Fruit fly (Drosophila melanogaster) whole organism, embryonic: Measurements from ENCODE around the gene Dus1.

ENCODE experiments used
- Atf-2 ChIP-seq: fragments of 200-800 bp; sonication (Bioruptor generic); optimal IDR thresholded peaks from 2 replicates; lab custom pipeline; 2016; ENCODE audit warnings: missing biosample characterization, missing genetic modification characterization
- Awh ChIP-seq: fragments of 200-800 bp; sonication (Bioruptor generic); IDR thresholded peaks from 2 replicates; pipeline ENCODE4, ENCODE4 v1.3.6; 2022; ENCODE audit warnings: missing biosample characterization, missing genetic modification characterization
- Bdp1 ChIP-seq: fragments of 200-800 bp; sonication (Bioruptor generic); optimal IDR thresholded peaks from 3 replicates; lab custom pipeline; 2016; ENCODE audit warnings: missing biosample characterization, missing genetic modification characterization
- CG11093 ChIP-seq: fragments of 200-800 bp; sonication (Bioruptor generic); IDR thresholded peaks from 3 replicates; pipeline ENCODE4 v1.3.6; 2022; ENCODE audit warnings: missing biosample characterization, missing genetic modification characterization
- CG1233 ChIP-seq: fragments of 200-800 bp; sonication (Bioruptor generic); optimal IDR thresholded peaks from 4 replicates; lab custom pipeline; 2018; ENCODE audit warnings: missing biosample characterization, mild to moderate bottlenecking, missing genetic modification characterization
- CG13775 ChIP-seq: fragments of 200-800 bp; sonication (Bioruptor generic); optimal IDR thresholded peaks from 3 replicates; lab custom pipeline; 2017; ENCODE audit warnings: missing biosample characterization, mild to moderate bottlenecking, missing genetic modification characterization
- CG13894 ChIP-seq: fragments of 200-800 bp; sonication (Bioruptor generic); optimal IDR thresholded peaks from 3 replicates; lab custom pipeline; 2018; ENCODE audit warnings: missing biosample characterization, mild to moderate bottlenecking, missing genetic modification characterization, moderate library complexity
- CG15073 ChIP-seq: fragments of 200-800 bp; sonication (Bioruptor generic); optimal IDR thresholded peaks from 2 replicates; lab custom pipeline; 2016; ENCODE audit warnings: missing biosample characterization, missing genetic modification characterization
- CG15514 ChIP-seq: fragments of 200-800 bp; sonication (Bioruptor generic); optimal IDR thresholded peaks from 3 replicates; lab custom pipeline; 2017; ENCODE audit warnings: missing biosample characterization, missing genetic modification characterization, mild to moderate bottlenecking, moderate library complexity, missing genetic modification reagents
- CG17186 ChIP-seq: fragments of 200-800 bp; sonication (Bioruptor generic); optimal IDR thresholded peaks from 3 replicates; lab custom pipeline; 2017; ENCODE audit warnings: missing biosample characterization, missing genetic modification reagents, missing genetic modification characterization
- CG17912 ChIP-seq: fragments of 200-800 bp; sonication (Bioruptor generic); optimal IDR thresholded peaks from 2 replicates; lab custom pipeline; 2018; ENCODE audit warnings: missing biosample characterization, mild to moderate bottlenecking, missing genetic modification characterization
- CG18764 ChIP-seq: fragments of 200-800 bp; sonication (Bioruptor generic); optimal IDR thresholded peaks from 3 replicates; lab custom pipeline; 2016; ENCODE audit warnings: missing biosample characterization, missing genetic modification characterization
- CG31388 ChIP-seq: fragments of 200-800 bp; sonication (Bioruptor generic); optimal IDR thresholded peaks from 2 replicates; lab custom pipeline; 2016; ENCODE audit warnings: missing biosample characterization, missing genetic modification characterization
- CG31441 ChIP-seq: fragments of 200-800 bp; sonication (Bioruptor generic); IDR thresholded peaks from 2 replicates; pipeline ENCODE4 v1.3.6; 2022; ENCODE audit warnings: missing biosample characterization, missing genetic modification characterization
- CG4707 ChIP-seq: fragments of 200-800 bp; sonication (Bioruptor generic); optimal IDR thresholded peaks from 2 replicates; lab custom pipeline; 2018; ENCODE audit warnings: missing biosample characterization, mild to moderate bottlenecking, missing genetic modification characterization, moderate library complexity
- CG5180 ChIP-seq: fragments of 200-800 bp; sonication (Bioruptor generic); optimal IDR thresholded peaks from 3 replicates; lab custom pipeline; 2017; ENCODE audit warnings: missing biosample characterization, missing genetic modification characterization, mild to moderate bottlenecking, moderate library complexity, missing genetic modification reagents
- CG5245 ChIP-seq: fragments of 200-800 bp; sonication (Bioruptor generic); optimal IDR thresholded peaks from 3 replicates; lab custom pipeline; 2016; ENCODE audit warnings: missing biosample characterization, missing genetic modification characterization
- CG9215 ChIP-seq: fragments of 200-800 bp; sonication (Bioruptor generic); IDR thresholded peaks from 2 replicates; pipeline ENCODE4 v1.3.6; 2022; ENCODE audit warnings: missing biosample characterization, missing genetic modification characterization
- CG9932 ChIP-seq: fragments of 200-800 bp; sonication (Bioruptor generic); IDR thresholded peaks from 2 replicates; pipeline ENCODE4 v1.3.6; 2022; ENCODE audit warnings: missing biosample characterization, missing genetic modification characterization
- D ChIP-seq, 2 experiments: fragments of 200-800 bp in 1 of 2; fragments of >200 bp in 1 of 2; sonication (Bioruptor generic) in 1 of 2; optimal IDR thresholded peaks; 2 replicates in 1 of 2; 3 replicates in 1 of 2; lab custom pipeline; 2017; ENCODE audit warnings: mild to moderate bottlenecking in 1 of 2, missing biosample characterization in 1 of 2, missing genetic modification characterization in 1 of 2, missing genetic modification reagents in 1 of 2
- Dfd ChIP-seq, 2 experiments: fragments of >200 bp; optimal IDR thresholded peaks; 2 replicates each; lab custom pipeline; 2017; ENCODE audit warnings: missing biosample characterization in 2 of 2, missing genetic modification characterization in 2 of 2
- HHEX ChIP-seq: fragments of 200-800 bp; sonication (Bioruptor generic); optimal IDR thresholded peaks from 3 replicates; lab custom pipeline; 2017; ENCODE audit warnings: missing biosample characterization, mild to moderate bottlenecking, missing genetic modification characterization, missing genetic modification reagents
- HLH4C ChIP-seq: fragments of 200-800 bp; sonication (Bioruptor generic); IDR thresholded peaks from 3 replicates; pipeline ENCODE4 v1.3.6; 2022; ENCODE audit warnings: missing biosample characterization, missing genetic modification characterization; ENCODE audit not compliant: partially characterized antibody
- Hand ChIP-seq: fragments of 200-800 bp; sonication (Bioruptor generic); optimal IDR thresholded peaks from 2 replicates; lab custom pipeline; 2017; ENCODE audit warnings: mild to moderate bottlenecking, missing biosample characterization, missing genetic modification reagents, missing genetic modification characterization
- Hr51 ChIP-seq, 2 experiments: fragments of 200-800 bp; sonication (Bioruptor generic); optimal IDR thresholded peaks; 2 replicates in 1 of 2; 3 replicates in 1 of 2; lab custom pipeline; 2016 to 2018; ENCODE audit warnings: missing biosample characterization in 2 of 2, missing genetic modification characterization in 2 of 2, mild to moderate bottlenecking in 1 of 2, moderate library complexity in 1 of 2
- Med ChIP-seq: fragments of 200-800 bp; sonication (Bioruptor generic); peaks from one replicate; lab custom pipeline; 2016; ENCODE audit warnings: missing biosample characterization, missing genetic modification characterization, mild to moderate bottlenecking, inconsistent platforms, moderate library complexity
- NC2β ChIP-seq: fragments of 200-800 bp; sonication (Bioruptor generic); optimal IDR thresholded peaks from 2 replicates; lab custom pipeline; 2016; ENCODE audit warnings: missing biosample characterization, missing genetic modification characterization
- NFAT ChIP-seq: fragments of 200-800 bp; sonication (Bioruptor generic); IDR thresholded peaks from 2 replicates; pipeline ENCODE4 v1.3.6; 2022; ENCODE audit warnings: missing biosample characterization, missing genetic modification characterization
- NK7.1 ChIP-seq: fragments of 200-800 bp; sonication (Bioruptor generic); optimal IDR thresholded peaks from 3 replicates; lab custom pipeline; 2016; ENCODE audit warnings: missing biosample characterization, missing genetic modification characterization
- Stat92E ChIP-seq, 3 experiments: fragments of >200 bp in 2 of 3; fragments of 200-800 bp in 1 of 3; sonication (Bioruptor generic) in 1 of 3; optimal IDR thresholded peaks; 2 replicates each; lab custom pipeline; 2017 to 2019; ENCODE audit warnings: missing biosample characterization in 3 of 3, missing genetic modification characterization in 3 of 3, mild to moderate bottlenecking in 1 of 3, moderate library complexity in 1 of 3
- Tbp ChIP-seq: fragments of >200 bp; optimal IDR thresholded peaks from 2 replicates; lab custom pipeline; 2018; ENCODE audit warnings: missing biosample characterization, missing genetic modification characterization
- abd-A ChIP-seq: fragments of 200-800 bp; sonication (Bioruptor generic); optimal IDR thresholded peaks from 3 replicates; lab custom pipeline; 2019; ENCODE audit warnings: missing biosample characterization, mild to moderate bottlenecking, missing genetic modification characterization, moderate library complexity
- corto ChIP-seq: fragments of 200-800 bp; sonication (Bioruptor generic); optimal IDR thresholded peaks from 2 replicates; lab custom pipeline; 2016; ENCODE audit warnings: missing biosample characterization, mild to moderate bottlenecking, missing genetic modification characterization, moderate library complexity
- crol ChIP-seq: fragments of 200-800 bp; sonication (Bioruptor generic); IDR thresholded peaks from 2 replicates; pipeline ENCODE4 v1.3.6; 2022; ENCODE audit warnings: missing biosample characterization, missing genetic modification characterization
- dan ChIP-seq: fragments of 200-800 bp; sonication (Bioruptor generic); IDR thresholded peaks from 2 replicates; pipeline ENCODE4 v1.3.6; 2022; ENCODE audit warnings: missing biosample characterization, missing genetic modification characterization
- fru ChIP-seq: fragments of >200 bp; optimal IDR thresholded peaks from 2 replicates; lab custom pipeline; 2017
- gce ChIP-seq: fragments of 200-800 bp; sonication (Bioruptor generic); IDR thresholded peaks from 3 replicates; pipeline ENCODE4 v1.3.6; 2022; ENCODE audit warnings: missing biosample characterization, missing genetic modification characterization
- gsb-n ChIP-seq: fragments of 200-800 bp; sonication (Bioruptor generic); optimal IDR thresholded peaks from 3 replicates; lab custom pipeline; 2018; ENCODE audit warnings: missing biosample characterization, mild to moderate bottlenecking, missing genetic modification characterization
- ken ChIP-seq: fragments of 200-800 bp; sonication (Bioruptor generic); IDR thresholded peaks from 3 replicates; pipeline ENCODE4 v1.3.6; 2022; ENCODE audit warnings: missing biosample characterization, missing genetic modification characterization
- kni ChIP-seq: fragments of 200-800 bp; sonication (Bioruptor generic); optimal IDR thresholded peaks from 3 replicates; lab custom pipeline; 2017; ENCODE audit warnings: mild to moderate bottlenecking, missing biosample characterization, missing genetic modification reagents, missing genetic modification characterization
- lola ChIP-seq, 3 experiments: fragments of >200 bp in 2 of 3; fragments of 200-800 bp in 1 of 3; sonication (Bioruptor generic) in 1 of 3; optimal IDR thresholded peaks; 2 replicates each; lab custom pipeline; 2017 to 2019; ENCODE audit warnings: missing biosample characterization in 3 of 3, missing genetic modification characterization in 3 of 3, mild to moderate bottlenecking in 1 of 3, moderate library complexity in 1 of 3
- onecut ChIP-seq: fragments of 200-800 bp; sonication (Bioruptor generic); IDR thresholded peaks from 2 replicates; pipeline ENCODE4 v1.3.6; 2022; ENCODE audit warnings: missing biosample characterization, missing genetic modification characterization
- sd ChIP-seq: fragments of 200-800 bp; sonication (Bioruptor generic); optimal IDR thresholded peaks from 3 replicates; lab custom pipeline; 2018; ENCODE audit warnings: missing biosample characterization, mild to moderate bottlenecking, missing genetic modification characterization, moderate library complexity
- sob ChIP-seq: fragments of 200-800 bp; sonication (Bioruptor generic); IDR thresholded peaks from 2 replicates; pipeline ENCODE4 v1.3.6; 2022; ENCODE audit warnings: missing biosample characterization, missing genetic modification characterization
- tll ChIP-seq, 2 experiments: fragments of 200-800 bp in 1 of 2; fragments of >200 bp in 1 of 2; sonication (Bioruptor generic) in 1 of 2; optimal IDR thresholded peaks; 2 replicates each; lab custom pipeline; 2017 to 2019; ENCODE audit warnings: missing biosample characterization in 2 of 2, missing genetic modification characterization in 2 of 2, mild to moderate bottlenecking in 1 of 2, moderate library complexity in 1 of 2
- toy ChIP-seq: fragments of 200-800 bp; sonication (Bioruptor generic); IDR thresholded peaks from 2 replicates; pipeline ENCODE4 v1.3.6; 2022; ENCODE audit warnings: missing biosample characterization, missing genetic modification characterization
- ttk ChIP-seq: fragments of 200-800 bp; sonication (Bioruptor generic); IDR thresholded peaks from 2 replicates; pipeline ENCODE4 v2.1.2; 2022; ENCODE audit warnings: missing biosample characterization, missing genetic modification characterization
- unc-4 ChIP-seq: fragments of 200-800 bp; sonication (Bioruptor generic); IDR thresholded peaks from 2 replicates; pipeline ENCODE4 v1.3.6; 2022; ENCODE audit warnings: missing biosample characterization, missing genetic modification characterization; ENCODE audit not compliant: partially characterized antibody
- usp ChIP-seq: fragments of >200 bp; optimal IDR thresholded peaks from 2 replicates; lab custom pipeline; 2017; ENCODE audit warnings: missing biosample characterization, missing genetic modification characterization
- wdn ChIP-seq: fragments of 200-800 bp; sonication (Bioruptor generic); IDR thresholded peaks from 2 replicates; pipeline ENCODE4 v1.3.6; 2022; ENCODE audit warnings: missing biosample characterization, missing genetic modification characterization

Gene Dus1

dm6 chr2L:309812-310431 lies 38.4 kb upstream of the Dus1 start (continued):
- TF ChIP-seq CG13894 (tag; lab: Kevin White, UChicago): peak; percentile 57
- TF ChIP-seq fru (lab: Kevin White, UChicago): no peak
- TF ChIP-seq Tbp (GFP tag; lab: Kevin White, UChicago): no peak
- TF ChIP-seq CG1233: no peak
- no peak for TF ChIP-seq CG18764 (GFP tag; lab: Kevin White, UChicago)
- TF ChIP-seq tll (GFP tag; optimal IDR thresholded peaks at IDR 0.05; lab: Kevin White, UChicago): no peak
- no peak for TF ChIP-seq HHEX (GFP tag; lab: Kevin White, UChicago)
- peak; percentile 22 for TF ChIP-seq CG15514
- no peak for TF ChIP-seq CG17912 (GFP tag; lab: Kevin White, UChicago)
- peak; percentile 29; the same call in 1 of the 2 replicates for TF ChIP-seq sob (GFP tag; lab: Robert Waterston, UW)
- TF ChIP-seq abd-A: peak; percentile 61
- TF ChIP-seq CG9932 (GFP tag; lab: Robert Waterston, UW): no peak
- TF ChIP-seq wdn (GFP tag; lab: Robert Waterston, UW): no peak
- TF ChIP-seq CG5180 (GFP tag; lab: Kevin White, UChicago): no peak
- TF ChIP-seq sd: peak; percentile 33
- no peak for TF ChIP-seq CG9215 (GFP tag; lab: Robert Waterston, UW)
- no peak for TF ChIP-seq CG4707 (GFP tag; lab: Kevin White, UChicago)
- TF ChIP-seq NC2β (GFP tag; lab: Kevin White, UChicago): no peak
- no peak for TF ChIP-seq HLH4C (GFP tag; lab: Robert Waterston, UW)
- TF ChIP-seq NFAT (GFP tag; lab: Robert Waterston, UW): peak; percentile 5; the same call in 1 of the 2 replicates
- TF ChIP-seq Awh (GFP tag; lab: Robert Waterston, UW): no peak
- TF ChIP-seq toy (GFP tag; lab: Robert Waterston, UW): no peak
- no peak for TF ChIP-seq CG31388 (GFP tag; lab: Kevin White, UChicago)
- no peak for TF ChIP-seq ken (GFP tag; lab: Robert Waterston, UW)
- no peak for TF ChIP-seq CG5245
- TF ChIP-seq D (optimal IDR thresholded peaks at IDR 0.05; lab: Kevin White, UChicago): no peak
- no peak for TF ChIP-seq D (GFP tag; optimal IDR thresholded peaks at IDR 0.05; lab: Kevin White, UChicago)
- TF ChIP-seq gsb-n (tag; lab: Kevin White, UChicago): no peak
- no peak for TF ChIP-seq dan (GFP tag; lab: Robert Waterston, UW)
- TF ChIP-seq Bdp1 (GFP tag; lab: Kevin White, UChicago): no peak
- no peak for TF ChIP-seq CG15073 (GFP tag; lab: Kevin White, UChicago)
- TF ChIP-seq Hand (GFP tag; lab: Kevin White, UChicago): no peak
- no peak for TF ChIP-seq Dfd (GFP tag; optimal IDR thresholded peaks at IDR 0.05; lab: Kevin White, UChicago)
- TF ChIP-seq corto (GFP tag; lab: Kevin White, UChicago): no peak
- TF ChIP-seq onecut: no peak
- TF ChIP-seq lola (GFP tag; optimal IDR thresholded peaks at IDR 0.05; lab: Kevin White, UChicago): no peak
- TF ChIP-seq NK7.1 (GFP tag; lab: Kevin White, UChicago): no peak
- no peak for TF ChIP-seq kni (GFP tag; lab: Kevin White, UChicago)
- TF ChIP-seq usp (GFP tag; lab: Kevin White, UChicago): no peak
- TF ChIP-seq gce (GFP tag; lab: Robert Waterston, UW): no peak
- no peak for TF ChIP-seq Hr51 (GFP tag; optimal IDR thresholded peaks at IDR 0.05; lab: Kevin White, UChicago)
- TF ChIP-seq CG17186 (GFP tag; lab: Kevin White, UChicago): no peak
- TF ChIP-seq ttk: no peak
- TF ChIP-seq unc-4 (GFP tag; lab: Robert Waterston, UW): no peak
- TF ChIP-seq Stat92E (GFP tag; optimal IDR thresholded peaks at IDR 0.05; lab: Kevin White, UChicago): no peak
- no peak for TF ChIP-seq Atf-2
- TF ChIP-seq CG31441 (GFP tag; lab: Robert Waterston, UW): no peak
- peak; percentile 91 for TF ChIP-seq crol
- TF ChIP-seq CG13775: no peak
- TF ChIP-seq Med (GFP tag; lab: Kevin White, UChicago): peak; percentile 46
- TF ChIP-seq CG11093 (GFP tag; lab: Robert Waterston, UW): no peak
